Fruit fly (Drosophila melanogaster) whole organism, wandering third instar larva: ENCODE results near the gene yrt.

Experiments
- Abd-B ChIP-seq: fragments of >200 bp; optimal IDR thresholded peaks from 2 replicates; lab custom pipeline; 2017; ENCODE audit warnings: missing biosample characterization, missing genetic modification characterization
- CG32264 ChIP-seq: fragments of 200-800 bp; sonication (Bioruptor generic); optimal IDR thresholded peaks from 2 replicates; lab custom pipeline; 2016; ENCODE audit warnings: missing biosample characterization, missing genetic modification characterization
- CG9705 ChIP-seq: fragments of 200-800 bp; sonication (Bioruptor generic); optimal IDR thresholded peaks from 2 replicates; lab custom pipeline; 2018; ENCODE audit warnings: missing biosample characterization, mild to moderate bottlenecking, missing genetic modification characterization
- CrebA ChIP-seq: fragments of 200-800 bp; sonication (Bioruptor generic); optimal IDR thresholded peaks from 2 replicates; lab custom pipeline; 2016; ENCODE audit warnings: missing biosample characterization, mild to moderate bottlenecking, missing genetic modification characterization, borderline replicate concordance
- Dfd ChIP-seq: fragments of >200 bp; optimal IDR thresholded peaks from 2 replicates; lab custom pipeline; 2017; ENCODE audit warnings: missing biosample characterization, missing genetic modification characterization
- Dif ChIP-seq: fragments of 200-275, 200-300 bp; sonication (Bioruptor generic); optimal IDR thresholded peaks from 2 replicates; lab custom pipeline; 2018; ENCODE audit warnings: missing biosample characterization, missing genetic modification characterization; ENCODE audit not compliant: partially characterized antibody
- GATAd ChIP-seq: sonication (Bioruptor generic); optimal IDR thresholded peaks from 2 replicates; lab custom pipeline; 2016; ENCODE audit warnings: missing biosample characterization, missing genetic modification characterization
- HLH106 ChIP-seq: fragments of 200-800 bp; optimal IDR thresholded peaks from 3 replicates; lab custom pipeline; 2019; ENCODE audit warnings: missing biosample characterization, mild to moderate bottlenecking, missing genetic modification characterization, moderate library complexity
- Hnf4 ChIP-seq: fragments of 200-800 bp; sonication (Bioruptor generic); optimal IDR thresholded peaks from 2 replicates; lab custom pipeline; 2016; ENCODE audit warnings: missing biosample characterization, mild to moderate bottlenecking, missing genetic modification characterization
- Hr78 ChIP-seq: fragments of >200 bp; optimal IDR thresholded peaks from 2 replicates; lab custom pipeline; 2017; ENCODE audit warnings: missing biosample characterization, missing genetic modification characterization
- Hr83 ChIP-seq: fragments of 200-300 bp; sonication (Bioruptor generic); optimal IDR thresholded peaks from 2 replicates; lab custom pipeline; 2016; ENCODE audit warnings: missing biosample characterization, mild to moderate bottlenecking, missing genetic modification characterization, moderate library complexity; ENCODE audit not compliant: poor library complexity, severe bottlenecking
- Jra ChIP-seq: sonication (Bioruptor generic); optimal IDR thresholded peaks from 2 replicates; lab custom pipeline; 2016; ENCODE audit warnings: missing biosample characterization, missing genetic modification characterization
- Mio ChIP-seq: sonication (Bioruptor generic); optimal IDR thresholded peaks from 2 replicates; lab custom pipeline; 2016; ENCODE audit warnings: missing biosample characterization, missing genetic modification characterization
- Myc ChIP-seq: fragments of >200 bp; optimal IDR thresholded peaks from 2 replicates; lab custom pipeline; 2017
- N ChIP-seq: fragments of >200 bp; optimal IDR thresholded peaks from 2 replicates; lab custom pipeline; 2018; ENCODE audit warnings: missing biosample characterization, missing external identifiers, missing genetic modification characterization
- OdsH ChIP-seq: fragments of 200-800 bp; sonication (Bioruptor generic); optimal IDR thresholded peaks from 2 replicates; lab custom pipeline; 2016; ENCODE audit warnings: missing biosample characterization, mild to moderate bottlenecking, missing genetic modification characterization
- Rel ChIP-seq, 2 experiments: fragments of 200-800 bp; sonication (Bioruptor generic) in 1 of 2; optimal IDR thresholded peaks; 2 replicates in 1 of 2; 3 replicates in 1 of 2; lab custom pipeline; 2016 to 2019; ENCODE audit warnings: mild to moderate bottlenecking in 2 of 2, missing biosample characterization in 2 of 2, missing genetic modification characterization in 2 of 2, moderate library complexity in 1 of 2
- Sp1 ChIP-seq: fragments of 200-800 bp; sonication (Bioruptor generic); optimal IDR thresholded peaks from 3 replicates; lab custom pipeline; 2019; ENCODE audit warnings: missing biosample characterization, mild to moderate bottlenecking, missing genetic modification characterization, moderate library complexity
- Vsx2 ChIP-seq: fragments of 200-300, 225-300 bp; sonication (Bioruptor generic); optimal IDR thresholded peaks from 2 replicates; lab custom pipeline; 2018; ENCODE audit warnings: missing biosample characterization, missing genetic modification characterization; ENCODE audit not compliant: partially characterized antibody
- br ChIP-seq: fragments of 200-800 bp; sonication (Bioruptor generic); optimal IDR thresholded peaks from 2 replicates; lab custom pipeline; 2016; ENCODE audit warnings: missing biosample characterization, missing genetic modification characterization
- brk ChIP-seq: fragments of 200-800 bp; sonication (Bioruptor generic); optimal IDR thresholded peaks from 2 replicates; lab custom pipeline; 2016; ENCODE audit warnings: missing biosample characterization, mild to moderate bottlenecking, missing genetic modification characterization
- dl ChIP-seq, 2 experiments: fragments of 175-275, 200-275 bp in 1 of 2; fragments of 200-275 bp in 1 of 2; sonication (Bioruptor generic); optimal IDR thresholded peaks; lab custom pipeline; 2018; ENCODE audit warnings: mild to moderate bottlenecking in 2 of 2, missing biosample characterization in 2 of 2, missing genetic modification characterization in 2 of 2, moderate library complexity in 2 of 2; ENCODE audit not compliant: partially characterized antibody in 2 of 2, insufficient read depth in 1 of 2
- dmrt93B ChIP-seq: fragments of 200-800 bp; sonication (Bioruptor generic); optimal IDR thresholded peaks from 2 replicates; lab custom pipeline; 2018; ENCODE audit warnings: missing biosample characterization, mild to moderate bottlenecking, missing genetic modification characterization
- dsf ChIP-seq: sonication (Bioruptor generic); optimal IDR thresholded peaks from 2 replicates; lab custom pipeline; 2016; ENCODE audit warnings: missing biosample characterization, missing genetic modification characterization, borderline replicate concordance
- ey ChIP-seq: fragments of 200-800 bp; sonication (Bioruptor generic); optimal IDR thresholded peaks from 2 replicates; lab custom pipeline; 2016; ENCODE audit warnings: missing biosample characterization, missing genetic modification characterization
- foxo ChIP-seq, 2 experiments: fragments of 200-800 bp; sonication (Bioruptor generic); optimal IDR thresholded peaks; 2 replicates in 1 of 2; 3 replicates in 1 of 2; lab custom pipeline; 2016 to 2017; ENCODE audit warnings: missing biosample characterization in 2 of 2, missing genetic modification characterization in 2 of 2
- fru ChIP-seq: fragments of 200-800 bp; sonication (Bioruptor generic); optimal IDR thresholded peaks from 3 replicates; lab custom pipeline; 2016; ENCODE audit warnings: missing biosample characterization, mild to moderate bottlenecking, missing genetic modification characterization
- h ChIP-seq: fragments of 200-800 bp; sonication (Bioruptor generic); optimal IDR thresholded peaks from 3 replicates; lab custom pipeline; 2016; ENCODE audit warnings: missing biosample characterization, mild to moderate bottlenecking, missing genetic modification characterization
- jim ChIP-seq: fragments of 175-275, 200-325 bp; sonication (Bioruptor generic); optimal IDR thresholded peaks from 2 replicates; lab custom pipeline; 2016; ENCODE audit warnings: missing biosample characterization, mild to moderate bottlenecking, missing genetic modification characterization
- lola ChIP-seq: fragments of >200 bp; optimal IDR thresholded peaks from 2 replicates; lab custom pipeline; 2017; ENCODE audit warnings: missing biosample characterization, missing genetic modification characterization
- pan ChIP-seq: fragments of >200 bp; optimal IDR thresholded peaks from 2 replicates; lab custom pipeline; 2017
- psq ChIP-seq: fragments of 200-800 bp; sonication (Bioruptor generic); optimal IDR thresholded peaks from 3 replicates; lab custom pipeline; 2017; ENCODE audit warnings: missing biosample characterization, mild to moderate bottlenecking, missing genetic modification characterization, moderate library complexity
- rgr ChIP-seq: fragments of 200-800 bp; sonication (Bioruptor generic); optimal IDR thresholded peaks from 3 replicates; lab custom pipeline; 2016; ENCODE audit warnings: missing biosample characterization, mild to moderate bottlenecking, missing genetic modification characterization
- sage ChIP-seq: fragments of 200-800 bp; sonication (Bioruptor generic); optimal IDR thresholded peaks from 2 replicates; lab custom pipeline; 2016; ENCODE audit warnings: missing biosample characterization, mild to moderate bottlenecking, missing genetic modification characterization
- sv ChIP-seq: fragments of 200-800 bp; sonication (Bioruptor generic); optimal IDR thresholded peaks from 3 replicates; lab custom pipeline; 2016; ENCODE audit warnings: missing biosample characterization, missing genetic modification characterization
- tai ChIP-seq: sonication (Bioruptor generic); optimal IDR thresholded peaks from 2 replicates; lab custom pipeline; 2016; ENCODE audit warnings: missing biosample characterization, missing genetic modification characterization
- usp ChIP-seq: fragments of >200 bp; optimal IDR thresholded peaks from 2 replicates; lab custom pipeline; 2017; ENCODE audit warnings: missing biosample characterization, missing genetic modification characterization
- woc ChIP-seq: sonication (Bioruptor generic); optimal IDR thresholded peaks from 2 replicates; lab custom pipeline; 2016; ENCODE audit warnings: missing biosample characterization, mild to moderate bottlenecking, missing genetic modification characterization

Gene yrt

dm6 chr3R:13401722-13402296 lies 33.0 kb downstream of the yrt start, which contains the start of gene GILT1:
Gene GILT1 (minus strand): TSS chr3R:13401862.
- TF ChIP-seq Hr83 (GFP tag; lab: Kevin White, UChicago) = peak; percentile 18
- no peak for TF ChIP-seq Hnf4 (GFP tag; lab: Kevin White, UChicago)
- TF ChIP-seq Jra (GFP tag; lab: Kevin White, UChicago) = peak; percentile 45
- peak; percentile 48 for TF ChIP-seq tai (GFP tag; lab: Kevin White, UChicago)
- TF ChIP-seq N (GFP tag; lab: Kevin White, UChicago) = no peak
- TF ChIP-seq rgr (GFP tag; lab: Kevin White, UChicago) = peak; percentile 35
- peak; percentile 5 for TF ChIP-seq h (GFP tag; lab: Kevin White, UChicago)
- TF ChIP-seq br (GFP tag; lab: Kevin White, UChicago) = peak; percentile 42
- TF ChIP-seq Myc = no peak
- TF ChIP-seq ey = no peak
- peak in 1 of 2 experiments; percentile 5 for TF ChIP-seq foxo (GFP tag; optimal IDR thresholded peaks at IDR 0.05; lab: Kevin White, UChicago)
- peak; percentile 58 for TF ChIP-seq brk (GFP tag; lab: Kevin White, UChicago)
- TF ChIP-seq woc = peak; percentile 0
- no peak for TF ChIP-seq CG32264 (GFP tag; lab: Kevin White, UChicago)
- TF ChIP-seq OdsH = no peak
- TF ChIP-seq, all 38 proteins: peak for 9

dm6 chr3R:13400902-13401721 lies 33.7 kb downstream of the yrt start:
- TF ChIP-seq HLH106 (peak; percentile 93), CrebA (GFP tag; lab: Kevin White, UChicago) (peak; percentile 27), sage (GFP tag; lab: Kevin White, UChicago) (peak; percentile 86), Mio (GFP tag; lab: Kevin White, UChicago) (peak; percentile 24), N (GFP tag; lab: Kevin White, UChicago) (no peak), ey (peak; percentile 94), Abd-B (GFP tag; lab: Kevin White, UChicago) (no peak), Hnf4 (GFP tag; lab: Kevin White, UChicago) (peak; percentile 91), h (GFP tag; lab: Kevin White, UChicago) (peak; percentile 94), GATAd (GFP tag; lab: Kevin White, UChicago) (no peak), lola (GFP tag; lab: Kevin White, UChicago) (no peak), brk (GFP tag; lab: Kevin White, UChicago) (peak; percentile 80), woc (peak; percentile 92), dsf (GFP tag; lab: Kevin White, UChicago) (peak; percentile 73), Myc (no peak), foxo (GFP tag; optimal IDR thresholded peaks at IDR 0.05; lab: Kevin White, UChicago) (peak; percentile 68 to 94), jim (no peak), Vsx2 (GFP tag; lab: Kevin White, UChicago) (peak; percentile 47), dmrt93B (GFP tag; lab: Kevin White, UChicago) (peak; percentile 81), Sp1 (peak; percentile 95), OdsH (peak; percentile 95), pan (lab: Kevin White, UChicago) (no peak), CG32264 (GFP tag; lab: Kevin White, UChicago) (peak; percentile 76), usp (GFP tag; lab: Kevin White, UChicago) (no peak), rgr (GFP tag; lab: Kevin White, UChicago) (peak; percentile 93), dl (GFP tag; optimal IDR thresholded peaks at IDR 0.05; lab: Kevin White, UChicago; ENCODE audit: insufficient read depth in 1 of 2, partially characterized antibody in 2 of 2) (no peak), Rel (GFP tag; optimal IDR thresholded peaks at IDR 0.05; lab: Kevin White, UChicago) (peak; percentile 31), Rel (tag; optimal IDR thresholded peaks at IDR 0.05; lab: Kevin White, UChicago) (peak; percentile 65), Hr78 (no peak), Jra (GFP tag; lab: Kevin White, UChicago) (peak; percentile 85), Hr83 (GFP tag; lab: Kevin White, UChicago) (no peak), Dfd (GFP tag; lab: Kevin White, UChicago) (no peak), fru (GFP tag; lab: Kevin White, UChicago) (peak; percentile 95), psq (GFP tag; lab: Kevin White, UChicago) (peak; percentile 90), Dif (GFP tag; lab: Kevin White, UChicago) (peak; percentile 59), br (GFP tag; lab: Kevin White, UChicago) (peak; percentile 95), tai (GFP tag; lab: Kevin White, UChicago) (peak; percentile 76), CG9705 (GFP tag; lab: Kevin White, UChicago) (peak; percentile 81), sv (GFP tag; lab: Kevin White, UChicago) (peak; percentile 85)
